Worm (Caenorhabditis elegans): ENCODE results near the gene nhr-43.

DNA sequence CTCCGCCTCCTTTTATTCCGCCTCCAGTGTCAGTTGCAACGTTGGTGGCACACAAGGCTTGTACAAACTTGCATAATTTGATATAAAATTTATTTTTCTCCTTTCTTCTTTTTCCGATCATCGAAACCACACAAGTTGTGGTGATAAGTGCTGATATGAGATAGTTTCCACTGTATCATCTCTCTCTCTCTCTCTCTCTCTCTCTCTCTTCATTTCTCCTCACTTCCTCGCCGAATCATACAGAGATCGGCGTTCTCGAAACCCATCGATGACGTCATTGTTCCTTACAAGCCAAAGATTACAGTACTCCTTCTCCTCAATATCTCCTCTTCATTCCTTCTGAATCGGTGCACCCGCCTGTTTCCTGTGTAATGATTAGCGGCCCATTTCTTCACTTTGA lies at the start of gene nhr-43:
- TF ChIP-seq ztf-11 (tag; optimal IDR thresholded peaks at IDR 0.05) (no peak), mep-1 (tag; optimal IDR thresholded peaks at IDR 0.05) (no peak)
